Fruit fly (Drosophila melanogaster): ENCODE data around the gene CG42784.

DNA sequence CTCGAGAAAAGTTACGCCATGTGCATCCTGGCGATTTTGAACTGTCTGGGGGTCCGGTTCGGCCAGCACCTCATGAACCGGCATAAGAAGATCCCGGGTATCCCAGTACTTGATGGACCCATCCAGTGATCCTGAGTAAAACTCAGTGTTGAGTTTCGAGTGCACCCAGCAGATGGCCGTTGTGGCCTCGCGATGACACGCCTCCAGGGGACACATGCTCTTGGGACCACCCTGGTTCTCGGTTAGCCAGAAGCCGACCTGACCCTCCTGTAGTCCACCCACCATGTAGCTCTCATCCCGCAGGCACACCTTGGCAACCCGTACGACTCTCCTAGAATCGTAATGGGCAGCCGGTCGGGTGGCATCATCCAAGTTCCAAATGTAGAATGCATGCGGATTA is 17.8 kb upstream of the CG42784 start:
- no peak for TF ChIP-seq CG8478 (optimal IDR thresholded peaks at IDR 0.05)
- TF ChIP-seq CTCF (optimal IDR thresholded peaks at IDR 0.05): no peak
